Fruit fly (Drosophila melanogaster) whole organism, prepupa: ENCODE measurements around the gene Oga.

Source experiments
- CG3032 ChIP-seq: fragments of 200-800 bp; optimal IDR thresholded peaks from 2 replicates; lab custom pipeline; 2019; ENCODE audit warnings: missing biosample characterization, mild to moderate bottlenecking, missing genetic modification characterization, moderate library complexity
- Ets96B ChIP-seq: fragments of 200-800 bp; optimal IDR thresholded peaks from 2 replicates; lab custom pipeline; 2019; ENCODE audit warnings: missing biosample characterization, mild to moderate bottlenecking, missing genetic modification characterization, moderate library complexity
- topi ChIP-seq: fragments of 200-800 bp; sonication (Bioruptor generic); optimal IDR thresholded peaks from 3 replicates; lab custom pipeline; 2016; ENCODE audit warnings: missing biosample characterization, missing genetic modification characterization

- TF ChIP-seq Ets96B: no peak
- TF ChIP-seq CG3032 (tag; lab: Kevin White, UChicago): no peak
- no peak for TF ChIP-seq topi (GFP tag; lab: Kevin White, UChicago)
These were observed 3.6 kb upstream of the Oga start for dm6 chr3R:21215290-21215689.
